Fruit fly (Drosophila melanogaster) whole organism, pupa: ENCODE data around the gene Plod.
A peak's percentile ranks its signal among the peaks of the same experiment; 100 is the strongest.

Source experiments
- CG12605 ChIP-seq: fragments of 200-800 bp; sonication (Bioruptor generic); IDR thresholded peaks from 2 replicates; pipeline ENCODE4 v1.3.6; 2022; ENCODE audit warnings: missing biosample characterization, missing genetic modification characterization
- CG15710 ChIP-seq: fragments of 200-800 bp; sonication (Bioruptor generic); optimal IDR thresholded peaks from 2 replicates; lab custom pipeline; 2018; ENCODE audit warnings: missing biosample characterization, mild to moderate bottlenecking, missing genetic modification characterization, moderate library complexity
- CG17806 ChIP-seq: fragments of 200-800 bp; sonication (Bioruptor generic); optimal IDR thresholded peaks from 2 replicates; lab custom pipeline; 2018; ENCODE audit warnings: missing biosample characterization, mild to moderate bottlenecking, missing genetic modification characterization, moderate library complexity
- CG32121 ChIP-seq: fragments of 200-800 bp; sonication (Bioruptor generic); IDR thresholded peaks from 2 replicates; pipeline ENCODE4 v1.3.6; 2022; ENCODE audit warnings: missing biosample characterization, missing genetic modification characterization
- CG34367 ChIP-seq: fragments of 200-800 bp; sonication (Bioruptor generic); optimal IDR thresholded peaks from 2 replicates; lab custom pipeline; 2018; ENCODE audit warnings: missing biosample characterization, mild to moderate bottlenecking, missing genetic modification characterization
- CG4496 ChIP-seq: fragments of 200-800 bp; sonication (Bioruptor generic); IDR thresholded peaks from 3 replicates; pipeline ENCODE4 v1.3.6; 2022; ENCODE audit warnings: missing biosample characterization, missing genetic modification characterization
- D1 ChIP-seq: fragments of 200-800 bp; sonication (Bioruptor generic); optimal IDR thresholded peaks from 2 replicates; lab custom pipeline; 2018; ENCODE audit warnings: missing biosample characterization, mild to moderate bottlenecking, missing genetic modification characterization, moderate library complexity
- EcR ChIP-seq: fragments of 200-800 bp; sonication (Bioruptor generic); optimal IDR thresholded peaks from 3 replicates; lab custom pipeline; 2019; ENCODE audit warnings: missing biosample characterization, missing genetic modification characterization, mild to moderate bottlenecking, moderate library complexity, missing genetic modification reagents
- Ets98B ChIP-seq: fragments of 200-800 bp; sonication (Bioruptor generic); IDR thresholded peaks from 2 replicates; pipeline ENCODE4 v1.3.6; 2022; ENCODE audit warnings: missing biosample characterization, missing genetic modification characterization
- Pif1B ChIP-seq: fragments of 200-800 bp; sonication (Bioruptor generic); optimal IDR thresholded peaks from 3 replicates; lab custom pipeline; 2016; ENCODE audit warnings: missing biosample characterization, missing genetic modification characterization
- fd96Ca ChIP-seq: fragments of 200-800 bp; sonication (Bioruptor generic); IDR thresholded peaks from 3 replicates; pipeline ENCODE4 v1.3.6; 2022; ENCODE audit warnings: missing biosample characterization, missing genetic modification characterization
- gl ChIP-seq: fragments of 200-800 bp; sonication (Bioruptor generic); optimal IDR thresholded peaks from 2 replicates; lab custom pipeline; 2018; ENCODE audit warnings: missing biosample characterization, mild to moderate bottlenecking, missing genetic modification characterization
- rn ChIP-seq: fragments of 200-800 bp; sonication (Bioruptor generic); IDR thresholded peaks from 2 replicates; pipeline ENCODE4 v1.3.6; 2022; ENCODE audit warnings: missing biosample characterization, missing genetic modification characterization

- TF ChIP-seq CG4496 (GFP tag; lab: Robert Waterston, UW) (no peak), gl (no peak), rn (GFP tag; lab: Robert Waterston, UW) (no peak), CG32121 (GFP tag; lab: Robert Waterston, UW) (no peak), EcR (GFP tag; lab: Kevin White, UChicago) (peak; percentile 67), CG12605 (GFP tag; lab: Robert Waterston, UW) (no peak), Ets98B (GFP tag; lab: Robert Waterston, UW) (no peak), Pif1B (GFP tag; lab: Kevin White, UChicago) (no peak), CG34367 (no peak), fd96Ca (GFP tag; lab: Robert Waterston, UW) (no peak), CG17806 (no peak), D1 (tag; lab: Kevin White, UChicago) (no peak), CG15710 (tag; lab: Kevin White, UChicago) (no peak)
Observed at dm6 chr3L:11198375-11198774, 7.4 kb downstream of the Plod start.
